Fruit fly (Drosophila melanogaster) whole organism, embryonic: ENCODE data around the gene CG33966.

Experiments
- C15 ChIP-seq: fragments of 200-800 bp; sonication (Bioruptor generic); IDR thresholded peaks from 3 replicates; pipeline ENCODE4 v1.3.6; 2022; ENCODE audit warnings: missing biosample characterization, missing genetic modification characterization
- CG10274 ChIP-seq: fragments of 200-800 bp; sonication (Bioruptor generic); optimal IDR thresholded peaks from 3 replicates; lab custom pipeline; 2017; ENCODE audit warnings: missing biosample characterization, mild to moderate bottlenecking, missing genetic modification characterization
- CG10654 ChIP-seq: fragments of 200-800 bp; sonication (Bioruptor generic); optimal IDR thresholded peaks from 2 replicates; lab custom pipeline; 2016; ENCODE audit warnings: missing biosample characterization, missing genetic modification characterization
- CG11398 ChIP-seq: fragments of 200-800 bp; sonication (Bioruptor generic); optimal IDR thresholded peaks from 2 replicates; lab custom pipeline; 2016; ENCODE audit warnings: missing biosample characterization, missing genetic modification characterization
- CG11723 ChIP-seq: fragments of 200-800 bp; sonication (Bioruptor generic); optimal IDR thresholded peaks from 2 replicates; lab custom pipeline; 2017; ENCODE audit warnings: missing biosample characterization, mild to moderate bottlenecking, missing genetic modification characterization
- CG12769 ChIP-seq: fragments of 200-800 bp; sonication (Bioruptor generic); optimal IDR thresholded peaks from 2 replicates; lab custom pipeline; 2019; ENCODE audit warnings: missing biosample characterization, mild to moderate bottlenecking, missing genetic modification characterization, moderate library complexity
- CG16863 ChIP-seq: fragments of 200-800 bp; sonication (Bioruptor generic); optimal IDR thresholded peaks from 3 replicates; lab custom pipeline; 2016; ENCODE audit warnings: missing biosample characterization, missing genetic modification characterization
- CG18476 ChIP-seq: fragments of 200-800 bp; sonication (Bioruptor generic); optimal IDR thresholded peaks from 2 replicates; lab custom pipeline; 2016; ENCODE audit warnings: missing biosample characterization, mild to moderate bottlenecking, missing genetic modification characterization
- CG2129 ChIP-seq: fragments of 200-800 bp; sonication (Bioruptor generic); IDR thresholded peaks from 2 replicates; pipeline ENCODE4 v1.3.6; 2022; ENCODE audit warnings: missing biosample characterization, missing genetic modification characterization; ENCODE audit not compliant: partially characterized antibody
- CG30020 ChIP-seq: fragments of 200-800 bp; optimal IDR thresholded peaks from 2 replicates; lab custom pipeline; 2019; ENCODE audit warnings: missing biosample characterization, mild to moderate bottlenecking, missing genetic modification characterization, moderate library complexity
- CG31441 ChIP-seq: fragments of 200-800 bp; sonication (Bioruptor generic); IDR thresholded peaks from 2 replicates; pipeline ENCODE4 v1.3.6; 2022; ENCODE audit warnings: missing biosample characterization, missing genetic modification characterization
- CG32532 ChIP-seq: fragments of 200-800 bp; sonication (Bioruptor generic); IDR thresholded peaks from 2 replicates; pipeline ENCODE4 v1.3.6; 2022; ENCODE audit warnings: missing biosample characterization, missing genetic modification characterization
- CG33213 ChIP-seq: fragments of 200-800 bp; sonication (Bioruptor generic); optimal IDR thresholded peaks from 3 replicates; lab custom pipeline; 2016; ENCODE audit warnings: missing biosample characterization, missing genetic modification characterization
- CG34376 ChIP-seq: fragments of 200-800 bp; sonication (Bioruptor generic); optimal IDR thresholded peaks from 2 replicates; lab custom pipeline; 2018; ENCODE audit warnings: missing biosample characterization, mild to moderate bottlenecking, missing genetic modification characterization
- CG34422 ChIP-seq: fragments of 200-800 bp; sonication (Bioruptor generic); IDR thresholded peaks from 3 replicates; pipeline ENCODE4 v1.3.6; 2022; ENCODE audit warnings: missing biosample characterization, missing genetic modification characterization
- CG3726 ChIP-seq: fragments of 200-800 bp; sonication (Bioruptor generic); IDR thresholded peaks from 3 replicates; pipeline ENCODE4, ENCODE4 v1.3.6; 2022; ENCODE audit warnings: missing biosample characterization, missing genetic modification characterization
- CG4820 ChIP-seq: fragments of 200-800 bp; sonication (Bioruptor generic); optimal IDR thresholded peaks from 3 replicates; lab custom pipeline; 2016; ENCODE audit warnings: missing biosample characterization, missing genetic modification characterization
- CG6791 ChIP-seq: fragments of 200-800 bp; sonication (Bioruptor generic); IDR thresholded peaks from 3 replicates; pipeline ENCODE4 v1.3.6; 2022; ENCODE audit warnings: missing biosample characterization, missing genetic modification characterization; ENCODE audit not compliant: partially characterized antibody
- CG8944 ChIP-seq: fragments of 200-800 bp; sonication (Bioruptor generic); optimal IDR thresholded peaks from 3 replicates; lab custom pipeline; 2016; ENCODE audit warnings: missing biosample characterization, missing genetic modification characterization
- Doc2 ChIP-seq: fragments of 200-800 bp; sonication (Bioruptor generic); IDR thresholded peaks from 2 replicates; pipeline ENCODE4 v1.3.6; 2022; ENCODE audit warnings: missing biosample characterization, missing genetic modification characterization
- Doc3 ChIP-seq: fragments of 200-800 bp; sonication (Bioruptor generic); IDR thresholded peaks from 3 replicates; pipeline ENCODE4 v1.3.6; 2022; ENCODE audit warnings: missing biosample characterization, missing genetic modification characterization; ENCODE audit not compliant: partially characterized antibody
- HmgZ ChIP-seq: fragments of 200-800 bp; sonication (Bioruptor generic); optimal IDR thresholded peaks from 2 replicates; lab custom pipeline; 2018; ENCODE audit warnings: missing biosample characterization, mild to moderate bottlenecking, missing genetic modification characterization
- Lpt ChIP-seq: fragments of >200 bp; optimal IDR thresholded peaks from 2 replicates; lab custom pipeline; 2018; ENCODE audit warnings: missing biosample characterization, missing genetic modification characterization
- Nf-YA ChIP-seq: fragments of 200-800 bp; sonication (Bioruptor generic); IDR thresholded peaks from 2 replicates; pipeline ENCODE4 v1.3.6; 2022; ENCODE audit warnings: missing biosample characterization, missing genetic modification characterization
- Nf-YB ChIP-seq: fragments of 200-800 bp; sonication (Bioruptor generic); optimal IDR thresholded peaks from 3 replicates; lab custom pipeline; 2019; ENCODE audit warnings: missing biosample characterization, mild to moderate bottlenecking, missing genetic modification characterization, moderate library complexity
- Nf-YC ChIP-seq: fragments of 200-800 bp; optimal IDR thresholded peaks from 3 replicates; lab custom pipeline; 2019; ENCODE audit warnings: missing biosample characterization, mild to moderate bottlenecking, missing genetic modification characterization, moderate library complexity
- Pdp1 ChIP-seq, 2 experiments: fragments of 200-800 bp; sonication (Bioruptor generic); optimal IDR thresholded peaks; 3 replicates each; lab custom pipeline; 2016; ENCODE audit warnings: missing biosample characterization in 2 of 2, missing genetic modification characterization in 2 of 2, mild to moderate bottlenecking in 1 of 2, moderate library complexity in 1 of 2
- Rfx ChIP-seq: fragments of 200-800 bp; sonication (Bioruptor generic); IDR thresholded peaks from 2 replicates; pipeline ENCODE4 v1.3.6; 2022; ENCODE audit warnings: missing biosample characterization, missing genetic modification characterization
- Sox102F ChIP-seq: fragments of 200-800 bp; sonication (Bioruptor generic); optimal IDR thresholded peaks from 2 replicates; lab custom pipeline; 2018; ENCODE audit warnings: missing biosample characterization, mild to moderate bottlenecking, missing genetic modification characterization, moderate library complexity
- Sry-β ChIP-seq: fragments of 200-800 bp; sonication (Bioruptor generic); optimal IDR thresholded peaks from 2 replicates; lab custom pipeline; 2018; ENCODE audit warnings: missing biosample characterization, mild to moderate bottlenecking, missing genetic modification characterization, moderate library complexity
- TFAM ChIP-seq: fragments of 200-800 bp; sonication (Bioruptor generic); optimal IDR thresholded peaks from 2 replicates; lab custom pipeline; 2017; ENCODE audit warnings: missing biosample characterization, missing genetic modification characterization, inconsistent platforms
- Tbp ChIP-seq: fragments of >200 bp; optimal IDR thresholded peaks from 2 replicates; lab custom pipeline; 2018; ENCODE audit warnings: missing biosample characterization, missing genetic modification characterization
- Vsx1 ChIP-seq: fragments of 200-800 bp; sonication (Bioruptor generic); optimal IDR thresholded peaks from 2 replicates; lab custom pipeline; 2017; ENCODE audit warnings: missing biosample characterization, mild to moderate bottlenecking, missing genetic modification characterization, missing genetic modification reagents
- ap ChIP-seq: fragments of 200-800 bp; sonication (Bioruptor generic); IDR thresholded peaks from 2 replicates; pipeline ENCODE4 v1.3.6; 2022; ENCODE audit warnings: missing biosample characterization, missing genetic modification characterization
- ash1 ChIP-seq: fragments of 200-800 bp; sonication (Bioruptor generic); optimal IDR thresholded peaks from 2 replicates; lab custom pipeline; 2018; ENCODE audit warnings: missing biosample characterization, mild to moderate bottlenecking, missing genetic modification characterization
- bab2 ChIP-seq: fragments of 200-800 bp; sonication (Bioruptor generic); optimal IDR thresholded peaks from 2 replicates; lab custom pipeline; 2016; ENCODE audit warnings: missing biosample characterization, missing genetic modification characterization
- caup ChIP-seq: fragments of 200-800 bp; sonication (Bioruptor generic); optimal IDR thresholded peaks from 3 replicates; lab custom pipeline; 2017; ENCODE audit warnings: missing biosample characterization, mild to moderate bottlenecking, missing genetic modification characterization, moderate library complexity; ENCODE audit not compliant: severe bottlenecking
- chn ChIP-seq: fragments of 200-800 bp; sonication (Bioruptor generic); optimal IDR thresholded peaks from 2 replicates; lab custom pipeline; 2016; ENCODE audit warnings: missing biosample characterization, missing genetic modification characterization
- dimm ChIP-seq: fragments of 200-800 bp; sonication (Bioruptor generic); IDR thresholded peaks from 2 replicates; pipeline ENCODE4 v1.3.6; 2022; ENCODE audit warnings: missing biosample characterization, missing genetic modification characterization
- fu2 ChIP-seq: fragments of 200-800 bp; sonication (Bioruptor generic); optimal IDR thresholded peaks from 2 replicates; lab custom pipeline; 2016; ENCODE audit warnings: missing biosample characterization, missing genetic modification characterization
- grau ChIP-seq: fragments of 200-800 bp; optimal IDR thresholded peaks from 3 replicates; lab custom pipeline; 2019; ENCODE audit warnings: missing biosample characterization, mild to moderate bottlenecking, missing genetic modification characterization, moderate library complexity
- gro ChIP-seq: fragments of 200-800 bp; sonication (Bioruptor generic); optimal IDR thresholded peaks from 2 replicates; lab custom pipeline; 2016; ENCODE audit warnings: missing biosample characterization, missing genetic modification characterization
- lov ChIP-seq, 2 experiments: fragments of 200-800 bp in 1 of 2; fragments of >200 bp in 1 of 2; sonication (Bioruptor generic) in 1 of 2; IDR thresholded peaks in 1 of 2; optimal IDR thresholded peaks in 1 of 2; 2 replicates in 1 of 2; 3 replicates in 1 of 2; pipeline versions ENCODE4 v1.3.6 to Lab custom; 2017 to 2022; ENCODE audit warnings: missing biosample characterization in 1 of 2, missing genetic modification characterization in 1 of 2
- mirr ChIP-seq: fragments of 200-800 bp; sonication (Bioruptor generic); optimal IDR thresholded peaks from 3 replicates; lab custom pipeline; 2018; ENCODE audit warnings: missing biosample characterization, mild to moderate bottlenecking, missing genetic modification characterization
- mld ChIP-seq: fragments of 200-800 bp; sonication (Bioruptor generic); IDR thresholded peaks from 3 replicates; pipeline ENCODE4 v1.3.6; 2022; ENCODE audit warnings: missing biosample characterization, missing genetic modification characterization; ENCODE audit not compliant: partially characterized antibody
- phol ChIP-seq: fragments of 200-800 bp; sonication (Bioruptor generic); optimal IDR thresholded peaks from 3 replicates; lab custom pipeline; 2018; ENCODE audit warnings: missing biosample characterization, mild to moderate bottlenecking, missing genetic modification characterization, moderate library complexity
- psq ChIP-seq: fragments of 200-800 bp; sonication (Bioruptor generic); optimal IDR thresholded peaks from 2 replicates; lab custom pipeline; 2017; ENCODE audit warnings: missing biosample characterization, missing genetic modification characterization
- sob ChIP-seq: fragments of 200-800 bp; sonication (Bioruptor generic); IDR thresholded peaks from 2 replicates; pipeline ENCODE4 v1.3.6; 2022; ENCODE audit warnings: missing biosample characterization, missing genetic modification characterization
- trh ChIP-seq: fragments of 200-800 bp; sonication (Bioruptor generic); optimal IDR thresholded peaks from 2 replicates; lab custom pipeline; 2016; ENCODE audit warnings: missing biosample characterization, missing genetic modification characterization

Gene CG33966

dm6 chr3L:1188936-1189659 is 44.8 kb upstream of the CG33966 start, which contains the start of gene CG13912 (continued):
- TF ChIP-seq CG16863 (GFP tag; lab: Kevin White, UChicago): no peak
- peak; percentile 86 for TF ChIP-seq mirr (GFP tag; lab: Kevin White, UChicago)
- no peak for TF ChIP-seq CG11723 (GFP tag; lab: Kevin White, UChicago)
- TF ChIP-seq TFAM (GFP tag; lab: Kevin White, UChicago): no peak
- TF ChIP-seq lov (optimal IDR thresholded peaks at IDR 0.05; lab: Kevin White, UChicago): no peak
- TF ChIP-seq lov (GFP tag; IDR thresholded peaks at IDR 0.05; lab: Robert Waterston, UW): no peak
- TF ChIP-seq bab2: no peak
- TF ChIP-seq Lpt (GFP tag; lab: Kevin White, UChicago): no peak
- no peak for TF ChIP-seq Sox102F (GFP tag; lab: Kevin White, UChicago)
- TF ChIP-seq CG10274 (GFP tag; lab: Kevin White, UChicago): no peak
- TF ChIP-seq Pdp1 (GFP tag; optimal IDR thresholded peaks at IDR 0.05; lab: Kevin White, UChicago): peak in 1 of 2 experiments; percentile 88
- no peak for TF ChIP-seq ap (GFP tag; lab: Robert Waterston, UW)
- TF ChIP-seq trh (GFP tag; lab: Kevin White, UChicago): no peak
- TF ChIP-seq Sry-β (GFP tag; lab: Kevin White, UChicago): no peak
- TF ChIP-seq caup (GFP tag; lab: Kevin White, UChicago): no peak
- TF ChIP-seq CG12769 (tag; lab: Kevin White, UChicago): peak; percentile 9
- peak; percentile 45; the same call in 1 of the 3 replicates for TF ChIP-seq CG6791
- TF ChIP-seq CG31441 (GFP tag; lab: Robert Waterston, UW): no peak
- peak; percentile 99 for TF ChIP-seq CG34376 (GFP tag; lab: Kevin White, UChicago)
- TF ChIP-seq Nf-YB (GFP tag; lab: Kevin White, UChicago): peak; percentile 3
- TF ChIP-seq Doc2 (GFP tag; lab: Robert Waterston, UW): no peak
- no peak for TF ChIP-seq CG18476
- no peak for TF ChIP-seq CG3726 (GFP tag; lab: Robert Waterston, UW)
- no peak for TF ChIP-seq CG4820 (GFP tag; lab: Kevin White, UChicago)
- TF ChIP-seq Nf-YC (tag; lab: Kevin White, UChicago): peak; percentile 26
- peak; percentile 75 for TF ChIP-seq HmgZ (tag; lab: Kevin White, UChicago)
- no peak for TF ChIP-seq mld (GFP tag; lab: Robert Waterston, UW)
- TF ChIP-seq C15: no peak
- peak; percentile 24; the same call in 1 of the 2 replicates for TF ChIP-seq sob (GFP tag; lab: Robert Waterston, UW)
- peak; percentile 12; the same call in 1 of the 2 replicates for TF ChIP-seq Rfx
- no peak for TF ChIP-seq phol (tag; lab: Kevin White, UChicago)
- TF ChIP-seq Nf-YA (GFP tag; lab: Robert Waterston, UW): no peak
- TF ChIP-seq CG30020 (tag; lab: Kevin White, UChicago): no peak
- no peak for TF ChIP-seq psq (GFP tag; lab: Kevin White, UChicago)
- TF ChIP-seq dimm (GFP tag; lab: Robert Waterston, UW): no peak
- no peak for TF ChIP-seq CG34422 (GFP tag; lab: Robert Waterston, UW)
- TF ChIP-seq fu2 (GFP tag; lab: Kevin White, UChicago): no peak
- no peak for TF ChIP-seq CG10654 (GFP tag; lab: Kevin White, UChicago)
- no peak for TF ChIP-seq Tbp (GFP tag; lab: Kevin White, UChicago)
- no peak for TF ChIP-seq CG2129 (GFP tag; lab: Robert Waterston, UW)
- no peak for TF ChIP-seq CG11398
- TF ChIP-seq chn (GFP tag; lab: Kevin White, UChicago): no peak
- TF ChIP-seq gro (GFP tag; lab: Kevin White, UChicago): peak; percentile 34
- no peak for TF ChIP-seq grau
- peak; percentile 33 for TF ChIP-seq CG33213 (GFP tag; lab: Kevin White, UChicago)
- no peak for TF ChIP-seq Doc3 (GFP tag; lab: Robert Waterston, UW)
- no peak for TF ChIP-seq CG8944
- no peak for TF ChIP-seq CG32532 (GFP tag; lab: Robert Waterston, UW)
- peak; percentile 18 for TF ChIP-seq Vsx1 (GFP tag; lab: Kevin White, UChicago)
- no peak for TF ChIP-seq ash1 (GFP tag; lab: Kevin White, UChicago)
